Fruit fly (Drosophila melanogaster) whole organism, prepupa: Measurements from ENCODE around the gene Fip1.

Experiments
- Blimp-1 ChIP-seq: fragments of 200-800 bp; sonication (Bioruptor generic); optimal IDR thresholded peaks from 3 replicates; lab custom pipeline; 2017; ENCODE audit warnings: missing biosample characterization, missing genetic modification characterization, mild to moderate bottlenecking, moderate library complexity, missing genetic modification reagents
- CG10631 ChIP-seq: fragments of 200-800 bp; sonication (Bioruptor generic); optimal IDR thresholded peaks from 2 replicates; lab custom pipeline; 2016; ENCODE audit warnings: missing biosample characterization, missing genetic modification characterization
- CG10669 ChIP-seq: fragments of 200-800 bp; sonication (Bioruptor generic); optimal IDR thresholded peaks from 3 replicates; lab custom pipeline; 2018; ENCODE audit warnings: missing biosample characterization, mild to moderate bottlenecking, missing genetic modification characterization, moderate library complexity
- CG11294 ChIP-seq: fragments of 200-800 bp; sonication (Bioruptor generic); IDR thresholded peaks from 2 replicates; pipeline ENCODE4 v1.3.6; 2022; ENCODE audit warnings: missing biosample characterization, missing genetic modification characterization
- CG11762 ChIP-seq: fragments of 200-800 bp; sonication (Bioruptor generic); optimal IDR thresholded peaks from 3 replicates; lab custom pipeline; 2016; ENCODE audit warnings: missing biosample characterization, missing genetic modification characterization; ENCODE audit not compliant: insufficient read depth
- CG11902 ChIP-seq: fragments of 200-800 bp; sonication (Bioruptor generic); optimal IDR thresholded peaks from 3 replicates; lab custom pipeline; 2016; ENCODE audit warnings: missing biosample characterization, missing genetic modification characterization
- CG1621 ChIP-seq: fragments of 200-800 bp; sonication (Bioruptor generic); optimal IDR thresholded peaks from 3 replicates; lab custom pipeline; 2018; ENCODE audit warnings: missing biosample characterization, mild to moderate bottlenecking, missing genetic modification characterization
- CG16779 ChIP-seq: fragments of 200-800 bp; sonication (Bioruptor generic); optimal IDR thresholded peaks from 3 replicates; lab custom pipeline; 2017; ENCODE audit warnings: missing biosample characterization, mild to moderate bottlenecking, missing genetic modification characterization
- CG3032 ChIP-seq: fragments of 200-800 bp; optimal IDR thresholded peaks from 2 replicates; lab custom pipeline; 2019; ENCODE audit warnings: missing biosample characterization, mild to moderate bottlenecking, missing genetic modification characterization, moderate library complexity
- CG31627 ChIP-seq: fragments of 200-800 bp; sonication (Bioruptor generic); optimal IDR thresholded peaks from 3 replicates; lab custom pipeline; 2016; ENCODE audit warnings: missing biosample characterization, missing genetic modification characterization
- CG32006 ChIP-seq: fragments of 200-800 bp; sonication (Bioruptor generic); optimal IDR thresholded peaks from 3 replicates; lab custom pipeline; 2017; ENCODE audit warnings: missing biosample characterization, mild to moderate bottlenecking, missing genetic modification characterization
- CG34406 ChIP-seq: fragments of 200-800 bp; sonication (Bioruptor generic); optimal IDR thresholded peaks from 3 replicates; lab custom pipeline; 2016; ENCODE audit warnings: missing biosample characterization, missing genetic modification characterization
- CG3919 ChIP-seq: fragments of 200-800 bp; sonication (Bioruptor generic); optimal IDR thresholded peaks from 3 replicates; lab custom pipeline; 2016; ENCODE audit warnings: missing biosample characterization, missing genetic modification characterization
- CG4318 ChIP-seq: fragments of 200-800 bp; sonication (Bioruptor generic); optimal IDR thresholded peaks from 3 replicates; lab custom pipeline; 2017; ENCODE audit warnings: missing biosample characterization, mild to moderate bottlenecking, missing genetic modification characterization
- CG6163 ChIP-seq: fragments of 200-800 bp; sonication (Bioruptor generic); IDR thresholded peaks from 3 replicates; pipeline ENCODE4 v1.3.6; 2022; ENCODE audit warnings: missing biosample characterization, missing genetic modification characterization
- CG6276 ChIP-seq: fragments of 200-800 bp; sonication (Bioruptor generic); optimal IDR thresholded peaks from 2 replicates; lab custom pipeline; 2017; ENCODE audit warnings: missing biosample characterization, mild to moderate bottlenecking, missing genetic modification characterization
- CG6792 ChIP-seq: fragments of 200-800 bp; sonication (Bioruptor generic); optimal IDR thresholded peaks from 3 replicates; lab custom pipeline; 2016; ENCODE audit warnings: missing biosample characterization, missing genetic modification characterization
- CG6808 ChIP-seq: fragments of 200-800 bp; sonication (Bioruptor generic); optimal IDR thresholded peaks from 3 replicates; lab custom pipeline; 2017; ENCODE audit warnings: missing biosample characterization, missing genetic modification characterization, mild to moderate bottlenecking, moderate library complexity, missing genetic modification reagents
- CG6854 ChIP-seq: fragments of 200-800 bp; sonication (Bioruptor generic); optimal IDR thresholded peaks from 2 replicates; lab custom pipeline; 2017; ENCODE audit warnings: missing biosample characterization, mild to moderate bottlenecking, missing genetic modification characterization
- CG7368 ChIP-seq: fragments of 200-800 bp; sonication (Bioruptor generic); optimal IDR thresholded peaks from 3 replicates; lab custom pipeline; 2016; ENCODE audit warnings: missing biosample characterization, missing genetic modification characterization
- CG8119 ChIP-seq: fragments of 200-800 bp; sonication (Bioruptor generic); IDR thresholded peaks from 3 replicates; pipeline ENCODE4 v1.3.6; 2022; ENCODE audit warnings: missing biosample characterization, missing genetic modification characterization
- CG8319 ChIP-seq: fragments of 200-800 bp; sonication (Bioruptor generic); optimal IDR thresholded peaks from 3 replicates; lab custom pipeline; 2016; ENCODE audit warnings: missing biosample characterization, missing genetic modification characterization
- CG9139 ChIP-seq: fragments of 200-800 bp; sonication (Bioruptor generic); optimal IDR thresholded peaks from 3 replicates; lab custom pipeline; 2017; ENCODE audit warnings: missing biosample characterization, mild to moderate bottlenecking, missing genetic modification characterization
- Eip93F ChIP-seq: fragments of 200-800 bp; sonication (Bioruptor generic); optimal IDR thresholded peaks from 2 replicates; lab custom pipeline; 2016; ENCODE audit warnings: missing biosample characterization, mild to moderate bottlenecking, missing genetic modification characterization
- Ets96B ChIP-seq: fragments of 200-800 bp; optimal IDR thresholded peaks from 2 replicates; lab custom pipeline; 2019; ENCODE audit warnings: missing biosample characterization, mild to moderate bottlenecking, missing genetic modification characterization, moderate library complexity
- Gug ChIP-seq: fragments of 200-800 bp; sonication (Bioruptor generic); IDR thresholded peaks from 2 replicates; pipeline ENCODE4 v1.3.6; 2022; ENCODE audit warnings: missing biosample characterization, missing genetic modification characterization
- Hr38 ChIP-seq: sonication (Bioruptor generic); optimal IDR thresholded peaks from 2 replicates; lab custom pipeline; 2016; ENCODE audit warnings: missing biosample characterization, missing genetic modification characterization
- Hr39 ChIP-seq: fragments of 200-800 bp; sonication (Bioruptor generic); optimal IDR thresholded peaks from 2 replicates; lab custom pipeline; 2016; ENCODE audit warnings: missing biosample characterization, missing genetic modification characterization
- Hr4 ChIP-seq: fragments of 200-800 bp; sonication (Bioruptor generic); optimal IDR thresholded peaks from 3 replicates; lab custom pipeline; 2016; ENCODE audit warnings: missing biosample characterization, missing genetic modification characterization
- Met ChIP-seq: fragments of 200-800 bp; sonication (Bioruptor generic); optimal IDR thresholded peaks from 3 replicates; lab custom pipeline; 2016; ENCODE audit warnings: missing biosample characterization, missing genetic modification characterization
- Smox ChIP-seq: fragments of 200-800 bp; sonication (Bioruptor generic); optimal IDR thresholded peaks from 3 replicates; lab custom pipeline; 2016; ENCODE audit warnings: missing biosample characterization, missing genetic modification characterization
- Sox102F ChIP-seq: fragments of 200-800 bp; sonication (Bioruptor generic); optimal IDR thresholded peaks from 2 replicates; lab custom pipeline; 2016; ENCODE audit warnings: missing biosample characterization, mild to moderate bottlenecking, missing genetic modification characterization
- Sox15 ChIP-seq: fragments of 200-800 bp; sonication (Bioruptor generic); optimal IDR thresholded peaks from 3 replicates; lab custom pipeline; 2016; ENCODE audit warnings: missing biosample characterization, missing genetic modification characterization
- achi ChIP-seq: fragments of 200-800 bp; sonication (Bioruptor generic); optimal IDR thresholded peaks from 3 replicates; lab custom pipeline; 2016; ENCODE audit warnings: missing biosample characterization, missing genetic modification characterization
- acj6 ChIP-seq: fragments of 200-800 bp; sonication (Bioruptor generic); optimal IDR thresholded peaks from 3 replicates; lab custom pipeline; 2016; ENCODE audit warnings: missing biosample characterization, missing genetic modification characterization
- cyc ChIP-seq: fragments of 200-800 bp; sonication (Bioruptor generic); optimal IDR thresholded peaks from 3 replicates; lab custom pipeline; 2016; ENCODE audit warnings: missing biosample characterization, missing genetic modification characterization
- dac ChIP-seq: fragments of 200-800 bp; sonication (Bioruptor generic); optimal IDR thresholded peaks from 2 replicates; lab custom pipeline; 2017; ENCODE audit warnings: missing biosample characterization, mild to moderate bottlenecking, missing genetic modification characterization
- dsx ChIP-seq: fragments of 200-800 bp; optimal IDR thresholded peaks from 3 replicates; lab custom pipeline; 2019; ENCODE audit warnings: missing biosample characterization, mild to moderate bottlenecking, missing genetic modification characterization, moderate library complexity; ENCODE audit not compliant: poor library complexity, severe bottlenecking
- eg ChIP-seq: fragments of 200-800 bp; sonication (Bioruptor generic); IDR thresholded peaks from 3 replicates; pipeline ENCODE4 v1.3.6; 2022; ENCODE audit warnings: missing biosample characterization, missing genetic modification characterization
- esn ChIP-seq: fragments of 200-800 bp; sonication (Bioruptor generic); optimal IDR thresholded peaks from 2 replicates; lab custom pipeline; 2016; ENCODE audit warnings: missing biosample characterization, mild to moderate bottlenecking, missing genetic modification characterization, moderate library complexity
- fd85E ChIP-seq: fragments of 200-800 bp; sonication (Bioruptor generic); optimal IDR thresholded peaks from 3 replicates; lab custom pipeline; 2016; ENCODE audit warnings: missing biosample characterization, missing genetic modification characterization
- fkh ChIP-seq: fragments of 200-800 bp; sonication (Bioruptor generic); optimal IDR thresholded peaks from 3 replicates; lab custom pipeline; 2017; ENCODE audit warnings: missing biosample characterization, mild to moderate bottlenecking, missing genetic modification characterization, moderate library complexity
- net ChIP-seq: fragments of 200-800 bp; sonication (Bioruptor generic); optimal IDR thresholded peaks from 3 replicates; lab custom pipeline; 2016; ENCODE audit warnings: missing biosample characterization, missing genetic modification characterization
- pdm3 ChIP-seq: fragments of 200-800 bp; sonication (Bioruptor generic); optimal IDR thresholded peaks from 3 replicates; lab custom pipeline; 2016; ENCODE audit warnings: missing biosample characterization, missing genetic modification characterization
- salr ChIP-seq, 2 experiments: fragments of 200-800 bp; sonication (Bioruptor generic); optimal IDR thresholded peaks; 3 replicates each; lab custom pipeline; 2016 to 2018; ENCODE audit warnings: missing biosample characterization in 2 of 2, missing genetic modification characterization in 2 of 2, mild to moderate bottlenecking in 1 of 2
- spab ChIP-seq: fragments of 200-800 bp; sonication (Bioruptor generic); optimal IDR thresholded peaks from 2 replicates; lab custom pipeline; 2017; ENCODE audit warnings: missing biosample characterization, mild to moderate bottlenecking, missing genetic modification characterization, missing genetic modification reagents
- ss ChIP-seq, 2 experiments: fragments of 200-800 bp; sonication (Bioruptor generic); optimal IDR thresholded peaks; 2 replicates in 1 of 2; 3 replicates in 1 of 2; lab custom pipeline; 2017 to 2018; ENCODE audit warnings: mild to moderate bottlenecking in 2 of 2, missing biosample characterization in 2 of 2, missing genetic modification characterization in 2 of 2, moderate library complexity in 1 of 2
- svp ChIP-seq: fragments of 200-800 bp; sonication (Bioruptor generic); peaks from one replicate; lab custom pipeline; 2016; ENCODE audit warnings: missing biosample characterization, missing genetic modification characterization
- vri ChIP-seq: fragments of 200-800 bp; sonication (Bioruptor generic); optimal IDR thresholded peaks from 3 replicates; lab custom pipeline; 2016; ENCODE audit warnings: missing biosample characterization, mild to moderate bottlenecking, missing genetic modification characterization

Gene Fip1

DNA sequence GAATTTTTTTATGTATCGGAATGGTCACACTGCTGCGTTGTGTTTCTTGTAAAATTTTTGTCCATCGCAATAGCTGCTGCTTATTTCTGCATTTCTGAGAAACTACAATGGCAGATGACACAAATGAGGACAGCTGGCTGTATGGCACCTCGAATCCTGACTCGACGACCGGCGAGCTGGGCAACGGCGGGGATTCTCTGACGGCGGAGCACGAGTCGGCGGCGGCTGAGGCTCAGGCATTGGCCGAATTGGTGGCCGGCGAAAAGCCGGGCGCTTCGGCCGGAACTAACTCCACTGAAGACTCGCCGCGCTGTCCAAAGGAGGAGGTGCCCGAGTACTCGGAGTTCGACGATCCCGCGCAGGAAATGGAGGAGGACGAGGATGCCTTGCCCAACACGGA lies at the start of gene Fip1:
Gene Fip1 (plus strand): TSS at position 10 of the 400 bp plus-strand sequence.
- TF ChIP-seq CG10669 (GFP tag; lab: Kevin White, UChicago) (no peak), CG31627 (GFP tag; lab: Kevin White, UChicago) (no peak), CG6808 (GFP tag; lab: Kevin White, UChicago) (no peak), dac (GFP tag; lab: Kevin White, UChicago) (no peak), CG1621 (tag; lab: Kevin White, UChicago) (no peak), dsx (GFP tag; lab: Kevin White, UChicago) (no peak), CG6854 (GFP tag; lab: Kevin White, UChicago) (no peak)

DNA sequence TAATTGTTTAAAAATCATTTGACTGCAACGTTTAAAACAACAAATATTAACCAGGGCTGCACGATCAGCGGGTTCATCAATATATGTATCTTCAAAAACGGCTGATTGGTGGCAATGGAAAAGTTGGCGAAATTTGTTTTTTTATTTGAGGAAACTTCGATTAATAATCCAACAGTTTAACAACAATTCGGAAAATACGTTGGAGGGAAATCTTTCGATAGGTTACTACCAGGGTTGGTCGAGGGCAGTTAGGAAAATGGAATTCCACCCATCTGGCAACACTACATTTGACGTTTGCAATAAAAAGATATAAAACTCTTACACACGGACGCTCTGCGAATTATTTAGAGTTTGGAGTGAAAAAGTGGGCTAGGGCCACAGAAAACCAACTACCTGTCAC lies 47.7 kb upstream of the Fip1 start, which contains the start of the genes Lipt2 and CG14650:
Gene Lipt2 (minus strand): TSS at position 217 of the 400 bp plus-strand sequence.
Gene CG14650 (plus strand): TSS at position 275 of the 400 bp plus-strand sequence.
- TF ChIP-seq Ets96B (tag; lab: Kevin White, UChicago): no peak
- TF ChIP-seq CG8319: no peak
- TF ChIP-seq CG16779 (tag; lab: Kevin White, UChicago): no peak
- no peak for TF ChIP-seq spab (GFP tag; lab: Kevin White, UChicago)
- peak; percentile 67 for TF ChIP-seq acj6 (GFP tag; lab: Kevin White, UChicago)
- TF ChIP-seq salr (GFP tag; optimal IDR thresholded peaks at IDR 0.05; lab: Kevin White, UChicago): no peak
- peak; percentile 47 for TF ChIP-seq CG6792 (GFP tag; lab: Kevin White, UChicago)
- peak; percentile 56 for TF ChIP-seq net (GFP tag; lab: Kevin White, UChicago)
- TF ChIP-seq CG3919 (GFP tag; lab: Kevin White, UChicago): peak; percentile 73
- TF ChIP-seq achi: peak; percentile 85
- no peak for TF ChIP-seq pdm3
- peak; percentile 51 for TF ChIP-seq CG11902
- TF ChIP-seq CG4318 (GFP tag; lab: Kevin White, UChicago): no peak
- peak; percentile 33; the same call in 1 of the 3 replicates for TF ChIP-seq eg (GFP tag; lab: Robert Waterston, UW)
- TF ChIP-seq Hr38 (GFP tag; lab: Kevin White, UChicago): no peak
- no peak for TF ChIP-seq fd85E (GFP tag; lab: Kevin White, UChicago)
- no peak for TF ChIP-seq CG11294 (GFP tag; lab: Robert Waterston, UW)
- peak; percentile 79 for TF ChIP-seq esn
- TF ChIP-seq dac (GFP tag; lab: Kevin White, UChicago): no peak
- TF ChIP-seq Smox (GFP tag; lab: Kevin White, UChicago): no peak
- no peak for TF ChIP-seq vri (GFP tag; lab: Kevin White, UChicago)
- no peak for TF ChIP-seq CG10631 (GFP tag; lab: Kevin White, UChicago)
- no peak for TF ChIP-seq Sox102F (GFP tag; lab: Kevin White, UChicago)
- TF ChIP-seq CG34406 (GFP tag; lab: Kevin White, UChicago): no peak
- peak; percentile 39 for TF ChIP-seq Sox15 (GFP tag; lab: Kevin White, UChicago)
- TF ChIP-seq ss (GFP tag; optimal IDR thresholded peaks at IDR 0.05; lab: Kevin White, UChicago): no peak
- peak; percentile 59 for TF ChIP-seq cyc (GFP tag; lab: Kevin White, UChicago)
- TF ChIP-seq CG7368 (GFP tag; lab: Kevin White, UChicago): no peak
- peak; percentile 14 for TF ChIP-seq CG1621 (tag; lab: Kevin White, UChicago)
- TF ChIP-seq CG9139 (GFP tag; lab: Kevin White, UChicago): no peak
- TF ChIP-seq svp (GFP tag; lab: Kevin White, UChicago): no peak
- TF ChIP-seq CG8119: no peak
- no peak for TF ChIP-seq CG32006 (GFP tag; lab: Kevin White, UChicago)
- peak; percentile 19; the same call in 1 of the 2 replicates for TF ChIP-seq Gug (GFP tag; lab: Robert Waterston, UW)
- peak; percentile 39 for TF ChIP-seq CG11762
- TF ChIP-seq fkh: no peak
- TF ChIP-seq CG10669 (GFP tag; lab: Kevin White, UChicago): no peak
- peak; percentile 60 for TF ChIP-seq CG3032
- no peak for TF ChIP-seq Eip93F (GFP tag; lab: Kevin White, UChicago)
- TF ChIP-seq CG6276 (GFP tag; lab: Kevin White, UChicago): no peak
- peak; percentile 52; the same call in 2 of the 3 replicates for TF ChIP-seq CG6163
- no peak for TF ChIP-seq Met (GFP tag; lab: Kevin White, UChicago)
- TF ChIP-seq CG31627 (GFP tag; lab: Kevin White, UChicago): peak; percentile 75
- no peak for TF ChIP-seq Hr4 (GFP tag; lab: Kevin White, UChicago)
- no peak for TF ChIP-seq Blimp-1
- TF ChIP-seq Hr39 (GFP tag; lab: Kevin White, UChicago): no peak
